Fruit fly (Drosophila melanogaster) whole organism, embryonic: ENCODE results near the gene CG16985.

ENCODE experiments used
- ATbp ChIP-seq: fragments of 200-800 bp; sonication (Bioruptor generic); optimal IDR thresholded peaks from 2 replicates; lab custom pipeline; 2017; ENCODE audit warnings: missing biosample characterization, mild to moderate bottlenecking, missing genetic modification characterization, missing genetic modification reagents
- Ada2b ChIP-seq: fragments of 200-800 bp; sonication (Bioruptor generic); IDR thresholded peaks from 2 replicates; pipeline ENCODE4 v1.3.6; 2022; ENCODE audit warnings: missing biosample characterization, missing genetic modification characterization
- Awh ChIP-seq: fragments of 200-800 bp; sonication (Bioruptor generic); IDR thresholded peaks from 2 replicates; pipeline ENCODE4, ENCODE4 v1.3.6; 2022; ENCODE audit warnings: missing biosample characterization, missing genetic modification characterization
- CG10267 ChIP-seq: fragments of 200-800 bp; sonication (Bioruptor generic); optimal IDR thresholded peaks from 2 replicates; lab custom pipeline; 2018; ENCODE audit warnings: missing biosample characterization, mild to moderate bottlenecking, missing genetic modification characterization, moderate library complexity
- CG10565 ChIP-seq: fragments of 200-800 bp; sonication (Bioruptor generic); optimal IDR thresholded peaks from 3 replicates; lab custom pipeline; 2016; ENCODE audit warnings: missing biosample characterization, mild to moderate bottlenecking, missing genetic modification characterization
- CG11398 ChIP-seq: fragments of 200-800 bp; sonication (Bioruptor generic); optimal IDR thresholded peaks from 2 replicates; lab custom pipeline; 2016; ENCODE audit warnings: missing biosample characterization, missing genetic modification characterization
- CG12942 ChIP-seq: fragments of 200-800 bp; sonication (Bioruptor generic); optimal IDR thresholded peaks from 3 replicates; lab custom pipeline; 2016; ENCODE audit warnings: missing biosample characterization, missing genetic modification characterization
- CG1603 ChIP-seq: fragments of 200-800 bp; sonication (Bioruptor generic); optimal IDR thresholded peaks from 2 replicates; lab custom pipeline; 2019; ENCODE audit warnings: missing biosample characterization, mild to moderate bottlenecking, missing genetic modification characterization, moderate library complexity
- CG30020 ChIP-seq: fragments of 200-800 bp; optimal IDR thresholded peaks from 2 replicates; lab custom pipeline; 2019; ENCODE audit warnings: missing biosample characterization, mild to moderate bottlenecking, missing genetic modification characterization, moderate library complexity
- CG30403 ChIP-seq: fragments of 200-800 bp; sonication (Bioruptor generic); optimal IDR thresholded peaks from 3 replicates; lab custom pipeline; 2016; ENCODE audit warnings: missing biosample characterization, missing genetic modification characterization
- CG31441 ChIP-seq: fragments of 200-800 bp; sonication (Bioruptor generic); IDR thresholded peaks from 2 replicates; pipeline ENCODE4 v1.3.6; 2022; ENCODE audit warnings: missing biosample characterization, missing genetic modification characterization
- CG3726 ChIP-seq: fragments of 200-800 bp; sonication (Bioruptor generic); IDR thresholded peaks from 3 replicates; pipeline ENCODE4, ENCODE4 v1.3.6; 2022; ENCODE audit warnings: missing biosample characterization, missing genetic modification characterization
- CG42726 ChIP-seq: fragments of 200-800 bp; sonication (Bioruptor generic); IDR thresholded peaks from 2 replicates; pipeline ENCODE4 v1.3.6; 2022; ENCODE audit warnings: missing biosample characterization, missing genetic modification characterization; ENCODE audit not compliant: partially characterized antibody
- CG7271 ChIP-seq: fragments of 200-800 bp; sonication (Bioruptor generic); optimal IDR thresholded peaks from 2 replicates; lab custom pipeline; 2018; ENCODE audit warnings: missing biosample characterization, mild to moderate bottlenecking, missing genetic modification characterization, moderate library complexity
- CG8359 ChIP-seq: fragments of 200-800 bp; sonication (Bioruptor generic); optimal IDR thresholded peaks from 2 replicates; lab custom pipeline; 2017; ENCODE audit warnings: missing biosample characterization, mild to moderate bottlenecking, missing genetic modification characterization, borderline replicate concordance
- Dad ChIP-seq: fragments of 200-800 bp; sonication (Bioruptor generic); optimal IDR thresholded peaks from 3 replicates; lab custom pipeline; 2016; ENCODE audit warnings: missing biosample characterization, missing genetic modification characterization
- Dll ChIP-seq: fragments of 200-800 bp; sonication (Bioruptor generic); IDR thresholded peaks from 4 replicates; pipeline ENCODE4 v1.3.6; 2022; ENCODE audit warnings: missing biosample characterization, missing genetic modification characterization; ENCODE audit not compliant: partially characterized antibody
- Doc2 ChIP-seq: fragments of 200-800 bp; sonication (Bioruptor generic); IDR thresholded peaks from 2 replicates; pipeline ENCODE4 v1.3.6; 2022; ENCODE audit warnings: missing biosample characterization, missing genetic modification characterization
- Gug ChIP-seq: fragments of 200-800 bp; sonication (Bioruptor generic); IDR thresholded peaks from 4 replicates; pipeline ENCODE4 v1.3.6; 2022; ENCODE audit warnings: missing biosample characterization, missing genetic modification characterization
- H2.0 ChIP-seq: fragments of 200-800 bp; sonication (Bioruptor generic); IDR thresholded peaks from 2 replicates; pipeline ENCODE4 v1.3.6; 2022; ENCODE audit warnings: missing biosample characterization, missing genetic modification characterization
- HLH3B ChIP-seq: fragments of 200-800 bp; sonication (Bioruptor generic); IDR thresholded peaks from 2 replicates; pipeline ENCODE4 v1.3.6; 2022; ENCODE audit warnings: missing biosample characterization, missing genetic modification characterization
- Hmr ChIP-seq: fragments of 200-800 bp; sonication (Bioruptor generic); optimal IDR thresholded peaks from 3 replicates; lab custom pipeline; 2017; ENCODE audit warnings: mild to moderate bottlenecking, missing biosample characterization, missing genetic modification reagents, missing genetic modification characterization
- Hsf ChIP-seq: fragments of 200-800 bp; sonication (Bioruptor generic); optimal IDR thresholded peaks from 3 replicates; lab custom pipeline; 2016; ENCODE audit warnings: missing biosample characterization, missing genetic modification characterization
- Mad ChIP-seq: fragments of 200-800 bp; sonication (Bioruptor generic); optimal IDR thresholded peaks from 2 replicates; lab custom pipeline; 2016; ENCODE audit warnings: missing biosample characterization, missing genetic modification characterization
- Nf-YA ChIP-seq: fragments of 200-800 bp; sonication (Bioruptor generic); IDR thresholded peaks from 2 replicates; pipeline ENCODE4 v1.3.6; 2022; ENCODE audit warnings: missing biosample characterization, missing genetic modification characterization
- NfI ChIP-seq: fragments of 200-800 bp; sonication (Bioruptor generic); optimal IDR thresholded peaks from 3 replicates; lab custom pipeline; 2018; ENCODE audit warnings: missing biosample characterization, mild to moderate bottlenecking, missing genetic modification characterization, moderate library complexity
- Ravus ChIP-seq: fragments of 200-800 bp; sonication (Bioruptor generic); IDR thresholded peaks from 2 replicates; pipeline ENCODE4 v1.3.6; 2022; ENCODE audit warnings: missing biosample characterization, missing genetic modification characterization
- Rx ChIP-seq: fragments of 200-800 bp; sonication (Bioruptor generic); IDR thresholded peaks from 2 replicates; pipeline ENCODE4 v1.3.6; 2022; ENCODE audit warnings: missing biosample characterization, missing genetic modification characterization
- Sox102F ChIP-seq: fragments of 200-800 bp; sonication (Bioruptor generic); optimal IDR thresholded peaks from 2 replicates; lab custom pipeline; 2018; ENCODE audit warnings: missing biosample characterization, mild to moderate bottlenecking, missing genetic modification characterization, moderate library complexity
- Sry-β ChIP-seq: fragments of 200-800 bp; sonication (Bioruptor generic); optimal IDR thresholded peaks from 2 replicates; lab custom pipeline; 2018; ENCODE audit warnings: missing biosample characterization, mild to moderate bottlenecking, missing genetic modification characterization, moderate library complexity
- Ssrp ChIP-seq: fragments of 200-800 bp; sonication (Bioruptor generic); optimal IDR thresholded peaks from 2 replicates; lab custom pipeline; 2018; ENCODE audit warnings: missing biosample characterization, mild to moderate bottlenecking, missing genetic modification characterization, moderate library complexity
- TFAM ChIP-seq: fragments of 200-800 bp; sonication (Bioruptor generic); optimal IDR thresholded peaks from 2 replicates; lab custom pipeline; 2017; ENCODE audit warnings: missing biosample characterization, missing genetic modification characterization, inconsistent platforms
- Taf1 ChIP-seq: fragments of 200-800 bp; sonication (Bioruptor generic); IDR thresholded peaks from 2 replicates; pipeline ENCODE4 v1.3.6; 2022; ENCODE audit warnings: missing biosample characterization, missing genetic modification characterization
- chif ChIP-seq, 2 experiments: fragments of 200-800 bp; sonication (Bioruptor generic); optimal IDR thresholded peaks; 3 replicates each; lab custom pipeline; 2016; ENCODE audit warnings: missing biosample characterization in 2 of 2, missing genetic modification characterization in 2 of 2
- crol ChIP-seq: fragments of 200-800 bp; sonication (Bioruptor generic); IDR thresholded peaks from 2 replicates; pipeline ENCODE4 v1.3.6; 2022; ENCODE audit warnings: missing biosample characterization, missing genetic modification characterization
- emc ChIP-seq: fragments of 200-800 bp; sonication (Bioruptor generic); optimal IDR thresholded peaks from 2 replicates; lab custom pipeline; 2016; ENCODE audit warnings: missing biosample characterization, missing genetic modification characterization
- esg ChIP-seq: fragments of 200-800 bp; sonication (Bioruptor generic); conservative IDR thresholded peaks from 2 replicates; pipeline ENCODE4 v1.3.6; 2022; ENCODE audit warnings: missing biosample characterization, missing genetic modification characterization
- exex ChIP-seq: fragments of 200-800 bp; sonication (Bioruptor generic); optimal IDR thresholded peaks from 4 replicates; lab custom pipeline; 2018; ENCODE audit warnings: missing biosample characterization, mild to moderate bottlenecking, missing genetic modification characterization, moderate library complexity
- hbn ChIP-seq: fragments of 200-800 bp; sonication (Bioruptor generic); IDR thresholded peaks from 2 replicates; pipeline ENCODE4 v1.3.6; 2022; ENCODE audit warnings: missing biosample characterization, missing genetic modification characterization; ENCODE audit not compliant: partially characterized antibody
- lbe ChIP-seq: fragments of 200-800 bp; sonication (Bioruptor generic); optimal IDR thresholded peaks from 2 replicates; lab custom pipeline; 2016; ENCODE audit warnings: missing biosample characterization, mild to moderate bottlenecking, missing genetic modification characterization
- org-1 ChIP-seq: fragments of 200-800 bp; sonication (Bioruptor generic); optimal IDR thresholded peaks from 2 replicates; lab custom pipeline; 2017; ENCODE audit warnings: missing biosample characterization, missing genetic modification characterization
- otp ChIP-seq: fragments of 200-800 bp; sonication (Bioruptor generic); IDR thresholded peaks from 3 replicates; pipeline ENCODE4, ENCODE4 v1.3.6; 2022; ENCODE audit warnings: missing biosample characterization, missing genetic modification characterization
- run ChIP-seq: fragments of 200-800 bp; sonication (Bioruptor generic); optimal IDR thresholded peaks from 3 replicates; lab custom pipeline; 2018; ENCODE audit warnings: missing biosample characterization, mild to moderate bottlenecking, missing genetic modification characterization
- schlank ChIP-seq: fragments of 200-800 bp; sonication (Bioruptor generic); optimal IDR thresholded peaks from 2 replicates; lab custom pipeline; 2018; ENCODE audit warnings: missing biosample characterization, mild to moderate bottlenecking, missing genetic modification characterization
- sima ChIP-seq: fragments of 200-800 bp; sonication (Bioruptor generic); optimal IDR thresholded peaks from 2 replicates; lab custom pipeline; 2016; ENCODE audit warnings: missing biosample characterization, missing genetic modification characterization
- slou ChIP-seq: fragments of 200-800 bp; sonication (Bioruptor generic); optimal IDR thresholded peaks from 3 replicates; lab custom pipeline; 2016; ENCODE audit warnings: missing biosample characterization, missing genetic modification characterization
- sr ChIP-seq: fragments of 200-800 bp; sonication (Bioruptor generic); IDR thresholded peaks from 3 replicates; pipeline ENCODE4 v1.3.6; 2022; ENCODE audit warnings: missing biosample characterization, missing genetic modification characterization
- tup ChIP-seq: fragments of 200-800 bp; sonication (Bioruptor generic); optimal IDR thresholded peaks from 2 replicates; lab custom pipeline; 2016; ENCODE audit warnings: missing biosample characterization, mild to moderate bottlenecking, missing genetic modification characterization, moderate library complexity
- unc-4 ChIP-seq: fragments of 200-800 bp; sonication (Bioruptor generic); IDR thresholded peaks from 2 replicates; pipeline ENCODE4 v1.3.6; 2022; ENCODE audit warnings: missing biosample characterization, missing genetic modification characterization; ENCODE audit not compliant: partially characterized antibody
- vvl ChIP-seq: fragments of 200-800 bp; sonication (Bioruptor generic); IDR thresholded peaks from 2 replicates; pipeline ENCODE4 v1.3.6; 2022; ENCODE audit warnings: missing biosample characterization, missing genetic modification characterization
- zf30C ChIP-seq: fragments of 200-800 bp; sonication (Bioruptor generic); optimal IDR thresholded peaks from 3 replicates; lab custom pipeline; 2018; ENCODE audit warnings: missing biosample characterization, mild to moderate bottlenecking, missing genetic modification characterization
- zfh2 ChIP-seq: fragments of 200-800 bp; sonication (Bioruptor generic); optimal IDR thresholded peaks from 2 replicates; lab custom pipeline; 2016; ENCODE audit warnings: missing biosample characterization, missing genetic modification characterization

Gene CG16985

dm6 chr3L:2582290-2582689, 16.8 kb upstream of the CG16985 start (continued):
- TF ChIP-seq Sox102F (peak; percentile 4), CG12942 (GFP tag; lab: Kevin White, UChicago) (no peak), Sry-β (GFP tag; lab: Kevin White, UChicago) (no peak), CG31441 (GFP tag; lab: Robert Waterston, UW) (no peak), crol (peak; percentile 56; the same call in 1 of the 2 replicates), unc-4 (no peak), Hmr (no peak), vvl (peak; percentile 49), Awh (GFP tag; lab: Robert Waterston, UW) (peak; percentile 41; the same call in 1 of the 2 replicates), CG42726 (GFP tag; lab: Robert Waterston, UW) (no peak), CG3726 (GFP tag; lab: Robert Waterston, UW) (0 out of 3 replicates have a peak, but pooled peaks have one; percentile 24), H2.0 (GFP tag; lab: Robert Waterston, UW) (no peak), run (tag; lab: Kevin White, UChicago) (no peak), Nf-YA (GFP tag; lab: Robert Waterston, UW) (no peak), Mad (GFP tag; lab: Kevin White, UChicago) (no peak), CG10565 (GFP tag; lab: Kevin White, UChicago) (no peak), CG7271 (tag; lab: Kevin White, UChicago) (no peak), Ravus (GFP tag; lab: Robert Waterston, UW) (no peak), Ada2b (no peak), HLH3B (no peak; the same call in 1 of the 2 replicates), zfh2 (no peak), emc (GFP tag; lab: Kevin White, UChicago) (no peak), Taf1 (GFP tag; lab: Robert Waterston, UW) (no peak), sima (no peak), ATbp (GFP tag; lab: Kevin White, UChicago) (no peak), schlank (no peak), CG8359 (GFP tag; lab: Kevin White, UChicago) (peak; percentile 8), Ssrp (tag; lab: Kevin White, UChicago) (no peak), Dad (no peak), lbe (GFP tag; lab: Kevin White, UChicago) (no peak), Dll (GFP tag; lab: Robert Waterston, UW) (no peak), CG30403 (GFP tag; lab: Kevin White, UChicago) (no peak), otp (GFP tag; lab: Robert Waterston, UW) (no peak), Gug (GFP tag; lab: Robert Waterston, UW) (no peak), Hsf (GFP tag; lab: Kevin White, UChicago) (no peak), CG1603 (peak; percentile 41), chif (GFP tag; optimal IDR thresholded peaks at IDR 0.05; lab: Kevin White, UChicago) (no peak), sr (GFP tag; lab: Robert Waterston, UW) (0 out of 3 replicates have a peak, but pooled peaks have one; percentile 17), org-1 (GFP tag; lab: Kevin White, UChicago) (no peak)

dm6 chr3L:2582753-2583536, 16.2 kb upstream of the CG16985 start:
- peak; percentile 66 for TF ChIP-seq CG11398 (GFP tag; lab: Kevin White, UChicago)
- TF ChIP-seq CG30020 (tag; lab: Kevin White, UChicago) = peak; percentile 36
- TF ChIP-seq NfI (GFP tag; lab: Kevin White, UChicago) = peak; percentile 76
- peak; percentile 74 for TF ChIP-seq zf30C
- TF ChIP-seq hbn (GFP tag; lab: Robert Waterston, UW) = no peak
- TF ChIP-seq Doc2 = no peak
- TF ChIP-seq exex = peak; percentile 3
- TF ChIP-seq slou (GFP tag; lab: Kevin White, UChicago) = no peak
- peak; percentile 81 for TF ChIP-seq esg
- TF ChIP-seq Rx (GFP tag; lab: Robert Waterston, UW) = peak; percentile 87
- TF ChIP-seq TFAM (GFP tag; lab: Kevin White, UChicago) = peak; percentile 49
- TF ChIP-seq tup (GFP tag; lab: Kevin White, UChicago) = peak; percentile 51
- peak; percentile 80 to 86 for TF ChIP-seq chif (GFP tag; optimal IDR thresholded peaks at IDR 0.05; lab: Kevin White, UChicago)
- TF ChIP-seq CG10267 (tag; lab: Kevin White, UChicago) = peak; percentile 78
